In genomic region chrX:1897384-1897783, dm6 we compare ENCODE assay signal across 4 fruit fly cellular contexts.
A peak's percentile ranks its signal among the peaks of the same experiment; 100 is the strongest.
TF ChIP-seq lines count a peak whose summit lies in the region.

No protein-coding gene starts in this region.

- TF ChIP-seq CTCF in whole organism, embryonic (GFP tag; optimal IDR thresholded peaks at IDR 0.05; lab: Kevin White, UChicago), result no peak

TF ChIP-seq in whole organism, embryonic, 481 proteins besides CTCF, POLR2A, EP300 and RAD21:
- TF ChIP-seq row (GFP tag; IDR thresholded peaks at IDR 0.05; lab: Robert Waterston, UW) (peak; percentile 24; the same call in 1 of the 3 replicates), CG8089 (GFP tag; optimal IDR thresholded peaks at IDR 0.05; lab: Kevin White, UChicago) (no peak), CG11504 (tag; optimal IDR thresholded peaks at IDR 0.05; lab: Kevin White, UChicago) (peak; percentile 4), crol (GFP tag; IDR thresholded peaks at IDR 0.05; lab: Robert Waterston, UW) (no peak), CG1603 (tag; optimal IDR thresholded peaks at IDR 0.05; lab: Kevin White, UChicago) (peak; percentile 24), Drgx (GFP tag; IDR thresholded peaks at IDR 0.05; lab: Robert Waterston, UW) (peak; percentile 27; the same call in 1 of the 2 replicates), CG15601 (tag; optimal IDR thresholded peaks at IDR 0.05; lab: Kevin White, UChicago) (no peak), aop (GFP tag; IDR thresholded peaks at IDR 0.05; lab: Robert Waterston, UW) (no peak), jing (GFP tag; optimal IDR thresholded peaks at IDR 0.05; lab: Kevin White, UChicago) (no peak), sens (GFP tag; lab: Kevin White, UChicago) (peak; percentile 6), CG10366 (GFP tag; IDR thresholded peaks at IDR 0.05; lab: Robert Waterston, UW) (peak; percentile 20; the same call in 1 of the 2 replicates), prd (optimal IDR thresholded peaks at IDR 0.05; lab: Kevin White, UChicago) (no peak), prd (GFP tag; IDR thresholded peaks at IDR 0.05; lab: Robert Waterston, UW) (peak; percentile 37; the same call in 1 of the 3 replicates), grau (tag; optimal IDR thresholded peaks at IDR 0.05; lab: Kevin White, UChicago) (peak; percentile 67), Xbp1 (GFP tag; optimal IDR thresholded peaks at IDR 0.05; lab: Kevin White, UChicago) (no peak), lilli (GFP tag; optimal IDR thresholded peaks at IDR 0.05; lab: Kevin White, UChicago) (peak; percentile 8), Med (GFP tag; lab: Kevin White, UChicago) (peak; percentile 40)
TF ChIP-seq in whole organism, embryonic: peak in this region for 10.

TF ChIP-seq in whole organism, prepupa, 60 proteins besides CTCF, POLR2A, EP300 and RAD21 (continues in another document):
- TF ChIP-seq salr (GFP tag; optimal IDR thresholded peaks at IDR 0.05; lab: Kevin White, UChicago) (peak in 1 of 2 experiments; percentile 7), CG8319 (GFP tag; optimal IDR thresholded peaks at IDR 0.05; lab: Kevin White, UChicago) (no peak), spab (GFP tag; optimal IDR thresholded peaks at IDR 0.05; lab: Kevin White, UChicago) (no peak), vri (GFP tag; optimal IDR thresholded peaks at IDR 0.05; lab: Kevin White, UChicago) (no peak), Hr39 (GFP tag; optimal IDR thresholded peaks at IDR 0.05; lab: Kevin White, UChicago) (peak; percentile 75), CG6276 (GFP tag; optimal IDR thresholded peaks at IDR 0.05; lab: Kevin White, UChicago) (no peak), CG11762 (GFP tag; optimal IDR thresholded peaks at IDR 0.05; lab: Kevin White, UChicago; ENCODE audit: insufficient read depth) (no peak), CG1621 (tag; optimal IDR thresholded peaks at IDR 0.05; lab: Kevin White, UChicago) (peak; percentile 17), achi (GFP tag; optimal IDR thresholded peaks at IDR 0.05; lab: Kevin White, UChicago) (no peak), eg (GFP tag; IDR thresholded peaks at IDR 0.05; lab: Robert Waterston, UW) (peak; percentile 68), lz (GFP tag; optimal IDR thresholded peaks at IDR 0.05; lab: Kevin White, UChicago) (peak; percentile 63), CG8119 (GFP tag; IDR thresholded peaks at IDR 0.05; lab: Robert Waterston, UW) (peak; percentile 40; the same call in 1 of the 3 replicates), OdsH (GFP tag; optimal IDR thresholded peaks at IDR 0.05; lab: Kevin White, UChicago) (no peak), CG32006 (GFP tag; optimal IDR thresholded peaks at IDR 0.05; lab: Kevin White, UChicago) (peak; percentile 63), Eip78C (GFP tag; lab: Kevin White, UChicago) (peak; percentile 87), Met (GFP tag; optimal IDR thresholded peaks at IDR 0.05; lab: Kevin White, UChicago) (no peak), CG34406 (GFP tag; optimal IDR thresholded peaks at IDR 0.05; lab: Kevin White, UChicago) (peak; percentile 28), CG6854 (GFP tag; optimal IDR thresholded peaks at IDR 0.05; lab: Kevin White, UChicago) (no peak), Gug (GFP tag; IDR thresholded peaks at IDR 0.05; lab: Robert Waterston, UW) (peak; percentile 59), CG6792 (GFP tag; optimal IDR thresholded peaks at IDR 0.05; lab: Kevin White, UChicago) (peak; percentile 50), CG3919 (GFP tag; optimal IDR thresholded peaks at IDR 0.05; lab: Kevin White, UChicago) (peak; percentile 62), Sox102F (GFP tag; optimal IDR thresholded peaks at IDR 0.05; lab: Kevin White, UChicago) (no peak), Ets21C (GFP tag; optimal IDR thresholded peaks at IDR 0.05; lab: Kevin White, UChicago) (no peak), Ets96B (tag; optimal IDR thresholded peaks at IDR 0.05; lab: Kevin White, UChicago) (peak; percentile 44), CG4318 (GFP tag; optimal IDR thresholded peaks at IDR 0.05; lab: Kevin White, UChicago) (no peak), CG6808 (GFP tag; optimal IDR thresholded peaks at IDR 0.05; lab: Kevin White, UChicago) (no peak)

TF ChIP-seq in whole organism, pupa, 21 proteins besides CTCF, POLR2A, EP300 and RAD21:
- TF ChIP-seq Pif1A (GFP tag; optimal IDR thresholded peaks at IDR 0.05; lab: Kevin White, UChicago), result no peak
- peak; percentile 60; the same call in 1 of the 3 replicates for TF ChIP-seq fd96Ca (GFP tag; IDR thresholded peaks at IDR 0.05; lab: Robert Waterston, UW)
- TF ChIP-seq CG4496 (GFP tag; IDR thresholded peaks at IDR 0.05; lab: Robert Waterston, UW), result peak; percentile 73; the same call in 2 of the 3 replicates
- TF ChIP-seq CG8159 (tag; optimal IDR thresholded peaks at IDR 0.05; lab: Kevin White, UChicago), result peak; percentile 58
- TF ChIP-seq CG17806 (tag; optimal IDR thresholded peaks at IDR 0.05; lab: Kevin White, UChicago), result peak; percentile 39
- TF ChIP-seq Snoo (tag; optimal IDR thresholded peaks at IDR 0.05; lab: Kevin White, UChicago), result peak; percentile 48
- peak; percentile 27; the same call in 1 of the 2 replicates for TF ChIP-seq CG32121 (GFP tag; IDR thresholded peaks at IDR 0.05; lab: Robert Waterston, UW)
- TF ChIP-seq rn (GFP tag; IDR thresholded peaks at IDR 0.05; lab: Robert Waterston, UW), result no peak
- TF ChIP-seq Ets98B (GFP tag; IDR thresholded peaks at IDR 0.05; lab: Robert Waterston, UW), result peak; percentile 48; the same call in 1 of the 2 replicates
- peak; percentile 33 for TF ChIP-seq CG9948 (tag; optimal IDR thresholded peaks at IDR 0.05; lab: Kevin White, UChicago)
- TF ChIP-seq CG15710 (tag; optimal IDR thresholded peaks at IDR 0.05; lab: Kevin White, UChicago), result peak; percentile 66
- no peak for TF ChIP-seq CG10348 (GFP tag; IDR thresholded peaks at IDR 0.05; lab: Robert Waterston, UW)
- no peak for TF ChIP-seq EcR (GFP tag; optimal IDR thresholded peaks at IDR 0.05; lab: Kevin White, UChicago)
- no peak for TF ChIP-seq CG14655 (GFP tag; optimal IDR thresholded peaks at IDR 0.05; lab: Kevin White, UChicago)
- no peak for TF ChIP-seq D1 (tag; optimal IDR thresholded peaks at IDR 0.05; lab: Kevin White, UChicago)
- peak; percentile 30 for TF ChIP-seq CG8301 (tag; optimal IDR thresholded peaks at IDR 0.05; lab: Kevin White, UChicago)
- peak; percentile 16 for TF ChIP-seq gl (tag; optimal IDR thresholded peaks at IDR 0.05; lab: Kevin White, UChicago)
- peak; percentile 16 for TF ChIP-seq CG34367 (tag; optimal IDR thresholded peaks at IDR 0.05; lab: Kevin White, UChicago)
- no peak for TF ChIP-seq CG12605 (GFP tag; IDR thresholded peaks at IDR 0.05; lab: Robert Waterston, UW)

TF ChIP-seq in whole organism, wandering third instar larva, 38 proteins besides CTCF, POLR2A, EP300 and RAD21:
- TF ChIP-seq Dif (GFP tag; optimal IDR thresholded peaks at IDR 0.05; lab: Kevin White, UChicago; ENCODE audit: partially characterized antibody) (no peak), Abd-B (GFP tag; optimal IDR thresholded peaks at IDR 0.05; lab: Kevin White, UChicago) (no peak), Sp1 (GFP tag; optimal IDR thresholded peaks at IDR 0.05; lab: Kevin White, UChicago) (peak; percentile 43), h (GFP tag; optimal IDR thresholded peaks at IDR 0.05; lab: Kevin White, UChicago) (peak; percentile 56), HLH106 (tag; optimal IDR thresholded peaks at IDR 0.05; lab: Kevin White, UChicago) (peak; percentile 31), fru (GFP tag; optimal IDR thresholded peaks at IDR 0.05; lab: Kevin White, UChicago) (peak; percentile 45), foxo (GFP tag; optimal IDR thresholded peaks at IDR 0.05; lab: Kevin White, UChicago) (peak in 1 of 2 experiments; percentile 60), ey (GFP tag; optimal IDR thresholded peaks at IDR 0.05; lab: Kevin White, UChicago) (peak; percentile 54)

Comparison
In these comparisons a context has a peak if more than half of its experiments do, and no peak if none do; other contexts are left out.
1. Of the 7 proteins assayed by ChIP-seq in both whole organism, embryonic and whole organism, prepupa: peak only in whole organism, embryonic: none; only in whole organism, prepupa: Gug, Hr39 and Lpt; in both: none; in neither: 4.